Worm (Caenorhabditis elegans) whole organism, mixed stage, embryonic: ENCODE data around the gene acdh-13.

ENCODE experiments used
- ces-1 ChIP-seq: fragments of 150-350 bp; optimal IDR thresholded peaks from 2 replicates; lab custom pipeline; 2014; ENCODE audit warnings: missing biosample characterization, missing genetic modification reagents, missing genetic modification characterization
- elt-3 ChIP-seq: fragments of 150-350 bp; optimal IDR thresholded peaks from 2 replicates; lab custom pipeline; 2014; ENCODE audit warnings: missing biosample characterization, missing genetic modification characterization
- lin-13 ChIP-seq: fragments of 150-350 bp; optimal IDR thresholded peaks from 2 replicates; lab custom pipeline; 2014; ENCODE audit warnings: missing biosample characterization, missing genetic modification characterization
- lsy-2 ChIP-seq: fragments of 150-350 bp; optimal IDR thresholded peaks from 2 replicates; lab custom pipeline; 2014; ENCODE audit warnings: missing biosample characterization, missing genetic modification characterization
- mep-1 ChIP-seq: fragments of 150-350 bp; optimal IDR thresholded peaks from 2 replicates; lab custom pipeline; 2017; ENCODE audit warnings: missing biosample characterization, missing genetic modification reagents, missing genetic modification characterization, inconsistent platforms
- nhr-237 ChIP-seq: fragments of 150-350 bp; optimal IDR thresholded peaks from 2 replicates; lab custom pipeline; 2014; ENCODE audit warnings: missing biosample characterization, missing genetic modification characterization
- nhr-76 ChIP-seq: sonication (generic microtip); optimal IDR thresholded peaks from 2 replicates; lab custom pipeline; 2017; ENCODE audit warnings: missing biosample characterization, missing genetic modification characterization
- sem-2 ChIP-seq: fragments of 200-800 bp; sonication (Bioruptor generic); optimal IDR thresholded peaks from 2 replicates; lab custom pipeline; 2018; ENCODE audit warnings: mild to moderate bottlenecking, missing genetic modification characterization, missing compliant biosample characterization
- unc-120 ChIP-seq: sonication (generic microtip); optimal IDR thresholded peaks from 2 replicates; lab custom pipeline; 2017; ENCODE audit warnings: missing genetic modification characterization, missing compliant biosample characterization; ENCODE audit not compliant: poor library complexity, severe bottlenecking

ce11 chrIV:8528345-8528744, 29.7 kb upstream of the acdh-13 start:
- no peak for TF ChIP-seq mep-1
- TF ChIP-seq ces-1 (GFP tag; lab: Kevin White, UChicago): no peak
- TF ChIP-seq elt-3: no peak
- no peak for TF ChIP-seq sem-2
- TF ChIP-seq nhr-237 (tag; lab: Kevin White, UChicago): no peak
- no peak for TF ChIP-seq nhr-76 (tag; lab: Kevin White, UChicago)
- TF ChIP-seq lin-13 (tag; lab: Kevin White, UChicago): no peak
- no peak for TF ChIP-seq lsy-2 (tag; lab: Kevin White, UChicago)
- no peak for TF ChIP-seq unc-120 (tag; lab: Kevin White, UChicago)
